Fruit fly (Drosophila melanogaster) whole organism, embryonic: ENCODE measurements around the gene GstZ1.

Experiments used
- B-H2 ChIP-seq: fragments of 200-800 bp; sonication (Bioruptor generic); optimal IDR thresholded peaks from 2 replicates; lab custom pipeline; 2018; ENCODE audit warnings: missing biosample characterization, mild to moderate bottlenecking, missing genetic modification characterization
- Blimp-1 ChIP-seq: fragments of 200-800 bp; sonication (Bioruptor generic); optimal IDR thresholded peaks from 3 replicates; lab custom pipeline; 2018; ENCODE audit warnings: missing biosample characterization, missing genetic modification characterization, mild to moderate bottlenecking, moderate library complexity, missing genetic modification reagents
- CG12236 ChIP-seq: fragments of 200-800 bp; sonication (Bioruptor generic); optimal IDR thresholded peaks from 2 replicates; lab custom pipeline; 2016; ENCODE audit warnings: missing biosample characterization, missing genetic modification characterization
- CG12659 ChIP-seq: fragments of 200-800 bp; sonication (Bioruptor generic); optimal IDR thresholded peaks from 3 replicates; lab custom pipeline; 2017; ENCODE audit warnings: mild to moderate bottlenecking, missing biosample characterization, missing genetic modification reagents, missing genetic modification characterization
- CG13287 ChIP-seq: fragments of 200-800 bp; sonication (Bioruptor generic); IDR thresholded peaks from 2 replicates; pipeline ENCODE4 v1.3.6; 2022; ENCODE audit warnings: missing biosample characterization, missing genetic modification characterization; ENCODE audit not compliant: partially characterized antibody
- CG14667 ChIP-seq: fragments of 200-800 bp; sonication (Bioruptor generic); IDR thresholded peaks from 2 replicates; pipeline ENCODE4 v1.3.6; 2022; ENCODE audit warnings: missing biosample characterization, missing genetic modification characterization
- CG14710 ChIP-seq: fragments of 200-800 bp; sonication (Bioruptor generic); optimal IDR thresholded peaks from 3 replicates; lab custom pipeline; 2019; ENCODE audit warnings: missing biosample characterization, mild to moderate bottlenecking, missing genetic modification characterization, moderate library complexity
- CG16813 ChIP-seq: fragments of 200-800 bp; sonication (Bioruptor generic); IDR thresholded peaks from 3 replicates; pipeline ENCODE4 v1.3.6; 2022; ENCODE audit warnings: missing biosample characterization, missing genetic modification characterization; ENCODE audit not compliant: partially characterized antibody
- CG16815 ChIP-seq: fragments of 200-800 bp; sonication (Bioruptor generic); optimal IDR thresholded peaks from 3 replicates; lab custom pipeline; 2017; ENCODE audit warnings: missing biosample characterization, mild to moderate bottlenecking, missing genetic modification characterization
- CG17186 ChIP-seq: fragments of 200-800 bp; sonication (Bioruptor generic); optimal IDR thresholded peaks from 3 replicates; lab custom pipeline; 2017; ENCODE audit warnings: missing biosample characterization, missing genetic modification reagents, missing genetic modification characterization
- CG17385 ChIP-seq: fragments of 200-800 bp; sonication (Bioruptor generic); optimal IDR thresholded peaks from 3 replicates; lab custom pipeline; 2018; ENCODE audit warnings: missing biosample characterization, mild to moderate bottlenecking, missing genetic modification characterization
- CG2120 ChIP-seq: fragments of 200-800 bp; sonication (Bioruptor generic); optimal IDR thresholded peaks from 3 replicates; lab custom pipeline; 2016; ENCODE audit warnings: missing biosample characterization, missing genetic modification characterization
- CG31365 ChIP-seq: fragments of 200-800 bp; sonication (Bioruptor generic); optimal IDR thresholded peaks from 2 replicates; lab custom pipeline; 2018; ENCODE audit warnings: missing biosample characterization, mild to moderate bottlenecking, missing genetic modification characterization
- CG31441 ChIP-seq: fragments of 200-800 bp; sonication (Bioruptor generic); IDR thresholded peaks from 2 replicates; pipeline ENCODE4 v1.3.6; 2022; ENCODE audit warnings: missing biosample characterization, missing genetic modification characterization
- CG33557 ChIP-seq: fragments of 200-800 bp; sonication (Bioruptor generic); optimal IDR thresholded peaks from 2 replicates; lab custom pipeline; 2019; ENCODE audit warnings: missing biosample characterization, mild to moderate bottlenecking, missing genetic modification characterization, moderate library complexity
- CG4328 ChIP-seq: fragments of 200-800 bp; sonication (Bioruptor generic); optimal IDR thresholded peaks from 3 replicates; lab custom pipeline; 2017; ENCODE audit warnings: missing biosample characterization, missing genetic modification reagents, missing genetic modification characterization
- CG4707 ChIP-seq: fragments of 200-800 bp; sonication (Bioruptor generic); optimal IDR thresholded peaks from 2 replicates; lab custom pipeline; 2018; ENCODE audit warnings: missing biosample characterization, mild to moderate bottlenecking, missing genetic modification characterization, moderate library complexity
- CG4730 ChIP-seq: fragments of 200-800 bp; sonication (Bioruptor generic); IDR thresholded peaks from 2 replicates; pipeline ENCODE4 v1.3.6; 2022; ENCODE audit warnings: missing biosample characterization, missing genetic modification characterization
- CG5180 ChIP-seq: fragments of 200-800 bp; sonication (Bioruptor generic); optimal IDR thresholded peaks from 3 replicates; lab custom pipeline; 2017; ENCODE audit warnings: missing biosample characterization, missing genetic modification characterization, mild to moderate bottlenecking, moderate library complexity, missing genetic modification reagents
- CG6272 ChIP-seq: fragments of 200-800 bp; sonication (Bioruptor generic); IDR thresholded peaks from 2 replicates; pipeline ENCODE4 v1.3.6; 2022; ENCODE audit warnings: missing biosample characterization, missing genetic modification characterization
- CG6683 ChIP-seq: fragments of 200-800 bp; sonication (Bioruptor generic); optimal IDR thresholded peaks from 2 replicates; lab custom pipeline; 2017; ENCODE audit warnings: missing biosample characterization, mild to moderate bottlenecking, missing genetic modification characterization, missing genetic modification reagents
- CG6854 ChIP-seq: fragments of 200-800 bp; sonication (Bioruptor generic); optimal IDR thresholded peaks from 3 replicates; lab custom pipeline; 2017; ENCODE audit warnings: missing biosample characterization, mild to moderate bottlenecking, missing genetic modification characterization
- CG7987 ChIP-seq: fragments of 200-800 bp; sonication (Bioruptor generic); optimal IDR thresholded peaks from 2 replicates; lab custom pipeline; 2018; ENCODE audit warnings: missing biosample characterization, mild to moderate bottlenecking, missing genetic modification characterization, moderate library complexity
- CG8765 ChIP-seq: fragments of 200-800 bp; sonication (Bioruptor generic); IDR thresholded peaks from 2 replicates; pipeline ENCODE4 v1.3.6; 2022; ENCODE audit warnings: missing biosample characterization, missing genetic modification characterization
- CG8924 ChIP-seq: fragments of 200-800 bp; optimal IDR thresholded peaks from 3 replicates; lab custom pipeline; 2019; ENCODE audit warnings: missing biosample characterization, mild to moderate bottlenecking, missing genetic modification characterization, moderate library complexity
- CG9437 ChIP-seq: fragments of 200-800 bp; sonication (Bioruptor generic); optimal IDR thresholded peaks from 2 replicates; lab custom pipeline; 2018; ENCODE audit warnings: missing biosample characterization, mild to moderate bottlenecking, missing genetic modification characterization
- Camta ChIP-seq: fragments of 200-800 bp; sonication (Bioruptor generic); optimal IDR thresholded peaks from 2 replicates; lab custom pipeline; 2016; ENCODE audit warnings: missing biosample characterization, missing genetic modification characterization
- Doc3 ChIP-seq: fragments of 200-800 bp; sonication (Bioruptor generic); IDR thresholded peaks from 3 replicates; pipeline ENCODE4 v1.3.6; 2022; ENCODE audit warnings: missing biosample characterization, missing genetic modification characterization; ENCODE audit not compliant: partially characterized antibody
- Gug ChIP-seq: fragments of 200-800 bp; sonication (Bioruptor generic); IDR thresholded peaks from 4 replicates; pipeline ENCODE4 v1.3.6; 2022; ENCODE audit warnings: missing biosample characterization, missing genetic modification characterization
- Hand ChIP-seq: fragments of 200-800 bp; sonication (Bioruptor generic); optimal IDR thresholded peaks from 2 replicates; lab custom pipeline; 2017; ENCODE audit warnings: mild to moderate bottlenecking, missing biosample characterization, missing genetic modification reagents, missing genetic modification characterization
- Med ChIP-seq: fragments of 200-800 bp; sonication (Bioruptor generic); peaks from one replicate; lab custom pipeline; 2016; ENCODE audit warnings: missing biosample characterization, missing genetic modification characterization, mild to moderate bottlenecking, inconsistent platforms, moderate library complexity
- Mes4 ChIP-seq: fragments of 200-800 bp; sonication (Bioruptor generic); optimal IDR thresholded peaks from 2 replicates; lab custom pipeline; 2016; ENCODE audit warnings: missing biosample characterization, missing genetic modification characterization
- Ptx1 ChIP-seq: fragments of 200-800 bp; sonication (Bioruptor generic); IDR thresholded peaks from 2 replicates; pipeline ENCODE4 v1.3.6; 2022; ENCODE audit warnings: missing biosample characterization, missing genetic modification characterization
- Trl ChIP-seq, 3 experiments: fragments of >200 bp in 2 of 3; fragments of 200-800 bp in 1 of 3; sonication (Bioruptor generic) in 1 of 3; optimal IDR thresholded peaks; 2 replicates in 1 of 3; 3 replicates in 2 of 3; lab custom pipeline; 2016 to 2017; ENCODE audit warnings: missing biosample characterization in 1 of 3, missing genetic modification characterization in 1 of 3
- Vsx1 ChIP-seq: fragments of 200-800 bp; sonication (Bioruptor generic); optimal IDR thresholded peaks from 2 replicates; lab custom pipeline; 2017; ENCODE audit warnings: missing biosample characterization, mild to moderate bottlenecking, missing genetic modification characterization, missing genetic modification reagents
- Xbp1 ChIP-seq: fragments of 200-800 bp; sonication (Bioruptor generic); optimal IDR thresholded peaks from 3 replicates; lab custom pipeline; 2016; ENCODE audit warnings: missing biosample characterization, mild to moderate bottlenecking, missing genetic modification characterization
- br ChIP-seq: fragments of >200 bp; optimal IDR thresholded peaks from 2 replicates; lab custom pipeline; 2017
- chinmo ChIP-seq: fragments of 200-800 bp; sonication (Bioruptor generic); IDR thresholded peaks from 4 replicates; pipeline ENCODE4 v1.3.6; 2022; ENCODE audit warnings: missing biosample characterization, missing genetic modification characterization; ENCODE audit not compliant: partially characterized antibody
- danr ChIP-seq: fragments of 200-800 bp; sonication (Bioruptor generic); IDR thresholded peaks from 2 replicates; pipeline ENCODE4 v1.3.6; 2022; ENCODE audit warnings: missing biosample characterization, missing genetic modification characterization
- emc ChIP-seq: fragments of 200-800 bp; sonication (Bioruptor generic); optimal IDR thresholded peaks from 2 replicates; lab custom pipeline; 2016; ENCODE audit warnings: missing biosample characterization, missing genetic modification characterization
- fd64A ChIP-seq: fragments of 200-800 bp; sonication (Bioruptor generic); optimal IDR thresholded peaks from 3 replicates; lab custom pipeline; 2018; ENCODE audit warnings: missing biosample characterization, mild to moderate bottlenecking, missing genetic modification characterization
- ftz-f1 ChIP-seq: fragments of 200-800 bp; sonication (Bioruptor generic); optimal IDR thresholded peaks from 2 replicates; lab custom pipeline; 2016; ENCODE audit warnings: missing biosample characterization, missing genetic modification characterization
- gro ChIP-seq: fragments of 200-800 bp; sonication (Bioruptor generic); optimal IDR thresholded peaks from 2 replicates; lab custom pipeline; 2016; ENCODE audit warnings: missing biosample characterization, missing genetic modification characterization
- nmo ChIP-seq: fragments of 200-800 bp; sonication (Bioruptor generic); optimal IDR thresholded peaks from 2 replicates; lab custom pipeline; 2018; ENCODE audit warnings: missing biosample characterization, mild to moderate bottlenecking, missing genetic modification characterization, moderate library complexity
- otp ChIP-seq: fragments of 200-800 bp; sonication (Bioruptor generic); IDR thresholded peaks from 3 replicates; pipeline ENCODE4, ENCODE4 v1.3.6; 2022; ENCODE audit warnings: missing biosample characterization, missing genetic modification characterization
- psq ChIP-seq: fragments of 200-800 bp; sonication (Bioruptor generic); optimal IDR thresholded peaks from 2 replicates; lab custom pipeline; 2017; ENCODE audit warnings: missing biosample characterization, missing genetic modification characterization
- sens ChIP-seq: fragments of 200-800 bp; sonication (Bioruptor generic); peaks from one replicate; lab custom pipeline; 2016; ENCODE audit warnings: missing biosample characterization, missing genetic modification characterization
- sqz ChIP-seq: fragments of 200-800 bp; sonication (Bioruptor generic); optimal IDR thresholded peaks from 3 replicates; lab custom pipeline; 2018; ENCODE audit warnings: missing biosample characterization, mild to moderate bottlenecking, missing genetic modification characterization
- zfh1 ChIP-seq: fragments of 200-800 bp; sonication (Bioruptor generic); IDR thresholded peaks from 3 replicates; pipeline ENCODE4 v1.3.6; 2022; ENCODE audit warnings: missing biosample characterization, missing genetic modification characterization

GstZ1 gene

dm6 chr3R:9419300-9419652 lies 37.1 kb downstream of the GstZ1 start (continued):
- TF ChIP-seq Ptx1, result no peak
- no peak for TF ChIP-seq chinmo (GFP tag; lab: Robert Waterston, UW)
- peak; percentile 89 for TF ChIP-seq sens
- no peak for TF ChIP-seq CG4707
- no peak for TF ChIP-seq CG31441
- no peak for TF ChIP-seq danr
- no peak for TF ChIP-seq CG16813 (GFP tag; lab: Robert Waterston, UW)
- TF ChIP-seq Trl (optimal IDR thresholded peaks at IDR 0.05; lab: Kevin White, UChicago), result peak; percentile 99
- TF ChIP-seq Trl (GFP tag; optimal IDR thresholded peaks at IDR 0.05; lab: Kevin White, UChicago), result peak; percentile 86
- TF ChIP-seq CG17186 (GFP tag; lab: Kevin White, UChicago), result no peak
- peak; percentile 66 for TF ChIP-seq sqz
- peak; percentile 21 for TF ChIP-seq B-H2 (GFP tag; lab: Kevin White, UChicago)
- TF ChIP-seq Hand (GFP tag; lab: Kevin White, UChicago), result peak; percentile 25
- TF ChIP-seq CG4730 (GFP tag; lab: Robert Waterston, UW), result no peak
- TF ChIP-seq CG5180 (GFP tag; lab: Kevin White, UChicago), result no peak
- TF ChIP-seq ftz-f1 (GFP tag; lab: Kevin White, UChicago), result peak; percentile 14
- TF ChIP-seq fd64A (GFP tag; lab: Kevin White, UChicago), result no peak
- TF ChIP-seq Gug (GFP tag; lab: Robert Waterston, UW), result no peak; the same call in 3 of the 4 replicates
- no peak for TF ChIP-seq br (lab: Kevin White, UChicago)
- TF ChIP-seq CG12236, result no peak
- TF ChIP-seq Doc3 (GFP tag; lab: Robert Waterston, UW), result no peak
- no peak for TF ChIP-seq otp (GFP tag; lab: Robert Waterston, UW)
- TF ChIP-seq CG6854, result peak; percentile 44
- TF ChIP-seq CG7987 (GFP tag; lab: Kevin White, UChicago), result peak; percentile 28
- peak; percentile 11 for TF ChIP-seq CG8924
- peak; percentile 17 for TF ChIP-seq Xbp1

dm6 chr3R:9418373-9419299 lies 37.7 kb downstream of the GstZ1 start:
- TF ChIP-seq CG6272 (GFP tag; lab: Robert Waterston, UW) (no peak), CG6683 (no peak), emc (GFP tag; lab: Kevin White, UChicago) (no peak), Med (GFP tag; lab: Kevin White, UChicago) (peak; percentile 51), psq (GFP tag; lab: Kevin White, UChicago) (peak; percentile 38), gro (GFP tag; lab: Kevin White, UChicago) (no peak), Vsx1 (peak; percentile 19), zfh1 (no peak), CG2120 (GFP tag; lab: Kevin White, UChicago) (no peak), Camta (no peak), CG13287 (no peak), CG8765 (GFP tag; lab: Robert Waterston, UW) (no peak), Mes4 (GFP tag; lab: Kevin White, UChicago) (no peak), CG17385 (peak; percentile 85), Blimp-1 (GFP tag; lab: Kevin White, UChicago) (peak; percentile 8), CG12659 (GFP tag; lab: Kevin White, UChicago) (peak; percentile 13), Ptx1 (no peak), nmo (no peak), CG9437 (no peak), CG33557 (GFP tag; lab: Kevin White, UChicago) (no peak), CG4328 (GFP tag; lab: Kevin White, UChicago) (no peak), CG14667 (GFP tag; lab: Robert Waterston, UW) (no peak), CG16815 (GFP tag; lab: Kevin White, UChicago) (no peak), CG31365 (tag; lab: Kevin White, UChicago) (no peak), CG14710 (no peak)
